Worm (Caenorhabditis elegans) whole organism, L1 larva: ENCODE measurements around the gene nmgp-1.
A peak's percentile ranks its signal among the peaks of the same experiment; 100 is the strongest.

Source experiments
- C04F5.9 ChIP-seq: sonication (generic microtip); optimal IDR thresholded peaks from 2 replicates; lab custom pipeline; 2016; ENCODE audit warnings: missing genetic modification characterization, missing compliant biosample characterization
- aha-1 ChIP-seq: fragments of 150-350 bp; optimal IDR thresholded peaks from 2 replicates; lab custom pipeline; 2014; ENCODE audit warnings: missing biosample characterization, missing genetic modification characterization
- blmp-1 ChIP-seq: fragments of 150-350 bp; optimal IDR thresholded peaks from 2 replicates; lab custom pipeline; 2014; ENCODE audit warnings: missing biosample characterization, missing genetic modification characterization
- ceh-63 ChIP-seq: fragments of 200-800 bp; sonication (Bioruptor generic); optimal IDR thresholded peaks from 2 replicates; lab custom pipeline; 2018; ENCODE audit warnings: mild to moderate bottlenecking, missing genetic modification characterization, missing compliant biosample characterization
- ceh-82 ChIP-seq, 3 experiments: fragments of 150-350 bp in 1 of 3; sonication (generic microtip) in 2 of 3; optimal IDR thresholded peaks; 2 replicates each; lab custom pipeline; 2014 to 2017; ENCODE audit warnings: missing biosample characterization in 3 of 3, missing genetic modification characterization in 3 of 3
- ceh-90 ChIP-seq: sonication (generic microtip); optimal IDR thresholded peaks from 2 replicates; lab custom pipeline; 2016; ENCODE audit warnings: missing genetic modification characterization, missing compliant biosample characterization
- ces-1 ChIP-seq: fragments of 150-350 bp; optimal IDR thresholded peaks from 2 replicates; lab custom pipeline; 2014; ENCODE audit warnings: missing biosample characterization, missing genetic modification reagents, missing genetic modification characterization
- dpl-1 ChIP-seq, 3 experiments: fragments of 150-350 bp in 2 of 3; sonication (generic microtip) in 1 of 3; optimal IDR thresholded peaks; 2 replicates each; lab custom pipeline; 2014 to 2017; ENCODE audit warnings: missing biosample characterization in 3 of 3, missing genetic modification characterization in 3 of 3, missing genetic modification reagents in 3 of 3
- efl-1 ChIP-seq, 4 experiments: fragments of 150-350 bp; optimal IDR thresholded peaks in 3 of 4; peaks in 1 of 4; 1 replicate in 1 of 4; 2 replicates in 3 of 4; lab custom pipeline; 2014; ENCODE audit warnings: missing biosample characterization in 2 of 4, missing genetic modification characterization in 2 of 4, missing genetic modification reagents in 2 of 4
- efl-3 ChIP-seq: fragments of 200-800 bp; sonication (Bioruptor generic); optimal IDR thresholded peaks from 2 replicates; lab custom pipeline; 2018; ENCODE audit warnings: mild to moderate bottlenecking, missing genetic modification characterization, missing compliant biosample characterization
- egl-13 ChIP-seq: sonication (generic microtip); optimal IDR thresholded peaks from 2 replicates; lab custom pipeline; 2016; ENCODE audit warnings: missing genotype, missing genetic modification reagents, missing genetic modification characterization, missing compliant biosample characterization
- elt-2 ChIP-seq: sonication (generic microtip); optimal IDR thresholded peaks from 2 replicates; lab custom pipeline; 2016; ENCODE audit warnings: missing genetic modification characterization, mild to moderate bottlenecking, inconsistent platforms, missing compliant biosample characterization, missing genetic modification reagents
- fkh-4 ChIP-seq: sonication (generic microtip); optimal IDR thresholded peaks from 2 replicates; lab custom pipeline; 2016; ENCODE audit warnings: missing compliant biosample characterization, missing genetic modification characterization, borderline replicate concordance
- fkh-8 ChIP-seq: sonication (generic microtip); optimal IDR thresholded peaks from 2 replicates; lab custom pipeline; 2016; ENCODE audit warnings: mild to moderate bottlenecking, missing genetic modification characterization, missing compliant biosample characterization
- fos-1 ChIP-seq: fragments of 150-350 bp; optimal IDR thresholded peaks from 2 replicates; lab custom pipeline; 2014; ENCODE audit warnings: missing biosample characterization, missing genetic modification characterization
- hlh-4 ChIP-seq: sonication (generic microtip); optimal IDR thresholded peaks from 2 replicates; lab custom pipeline; 2016; ENCODE audit warnings: mild to moderate bottlenecking, missing genetic modification characterization, missing compliant biosample characterization
- irx-1 ChIP-seq: sonication (generic microtip); optimal IDR thresholded peaks from 2 replicates; lab custom pipeline; 2016; ENCODE audit warnings: missing genetic modification characterization, missing compliant biosample characterization
- isw-1 ChIP-seq: fragments of 200-800 bp; sonication (Bioruptor generic); IDR thresholded peaks from 2 replicates; pipeline ENCODE4 v1.3.6; 2022; ENCODE audit warnings: missing genetic modification characterization, missing compliant biosample characterization
- lin-15B ChIP-seq: fragments of 150-350 bp; sonication (generic microtip); optimal IDR thresholded peaks from 3 replicates; lab custom pipeline; 2014; ENCODE audit warnings: missing biosample characterization, missing genetic modification characterization
- lin-35 ChIP-seq, 2 experiments: fragments of 150-350 bp; optimal IDR thresholded peaks; 2 replicates each; lab custom pipeline; 2014; ENCODE audit warnings: missing biosample characterization in 2 of 2, missing genetic modification characterization in 2 of 2, missing genetic modification reagents in 2 of 2
- lin-39 ChIP-seq: fragments of 150-350 bp; optimal IDR thresholded peaks from 2 replicates; lab custom pipeline; 2014; ENCODE audit warnings: missing biosample characterization, missing genetic modification reagents, missing genetic modification characterization
- lir-3 ChIP-seq: sonication (generic microtip); optimal IDR thresholded peaks from 2 replicates; lab custom pipeline; 2016; ENCODE audit warnings: mild to moderate bottlenecking, missing genetic modification characterization, moderate library complexity, missing compliant biosample characterization; ENCODE audit not compliant: poor library complexity
- lsy-2 ChIP-seq, 2 experiments: fragments of 150-350 bp; optimal IDR thresholded peaks; 2 replicates each; lab custom pipeline; 2014; ENCODE audit warnings: missing biosample characterization in 2 of 2, missing genetic modification characterization in 2 of 2
- mdl-1 ChIP-seq, 2 experiments: fragments of 150-350 bp; optimal IDR thresholded peaks; 2 replicates each; lab custom pipeline; 2014 to 2017; ENCODE audit warnings: missing biosample characterization in 2 of 2, missing genetic modification characterization in 2 of 2, inconsistent platforms in 1 of 2
- mef-2 ChIP-seq: fragments of 150-350 bp; optimal IDR thresholded peaks from 2 replicates; lab custom pipeline; 2014; ENCODE audit warnings: missing biosample characterization, missing genetic modification characterization
- nhr-28 ChIP-seq: fragments of 150-350 bp; optimal IDR thresholded peaks from 2 replicates; lab custom pipeline; 2014; ENCODE audit warnings: missing biosample characterization, missing genetic modification characterization
- nhr-47 ChIP-seq: sonication (generic microtip); optimal IDR thresholded peaks from 2 replicates; lab custom pipeline; 2016; ENCODE audit warnings: mild to moderate bottlenecking, missing genetic modification characterization, moderate library complexity, missing compliant biosample characterization
- nhr-71 ChIP-seq: sonication (generic microtip); optimal IDR thresholded peaks from 2 replicates; lab custom pipeline; 2016; ENCODE audit warnings: mild to moderate bottlenecking, missing genetic modification characterization, moderate library complexity, missing compliant biosample characterization
- nhr-84 ChIP-seq: sonication (generic microtip); optimal IDR thresholded peaks from 2 replicates; lab custom pipeline; 2017; ENCODE audit warnings: missing biosample characterization, missing genetic modification characterization
- nhr-90 ChIP-seq: sonication (generic microtip); optimal IDR thresholded peaks from 2 replicates; lab custom pipeline; 2016; ENCODE audit warnings: mild to moderate bottlenecking, missing genetic modification characterization, missing compliant biosample characterization; ENCODE audit not compliant: poor library complexity
- pax-3 ChIP-seq: fragments of 200-800 bp; sonication (Bioruptor generic); optimal IDR thresholded peaks from 2 replicates; lab custom pipeline; 2018; ENCODE audit warnings: mild to moderate bottlenecking, missing genetic modification characterization, moderate library complexity, missing compliant biosample characterization
- snpc-4 ChIP-seq: fragments of 150-350 bp; optimal IDR thresholded peaks from 2 replicates; lab custom pipeline; 2014; ENCODE audit warnings: missing biosample characterization, missing genetic modification characterization
- sox-4 ChIP-seq: sonication (generic microtip); optimal IDR thresholded peaks from 2 replicates; lab custom pipeline; 2016; ENCODE audit warnings: missing genetic modification characterization, missing compliant biosample characterization
- tlp-1 ChIP-seq: fragments of 150-350 bp; optimal IDR thresholded peaks from 2 replicates; lab custom pipeline; 2014; ENCODE audit warnings: missing biosample characterization, missing genetic modification characterization
- unc-130 ChIP-seq: fragments of 150-350 bp; optimal IDR thresholded peaks from 2 replicates; lab custom pipeline; 2017; ENCODE audit warnings: missing biosample characterization, missing genetic modification characterization, inconsistent platforms
- unc-30 ChIP-seq: sonication (generic microtip); optimal IDR thresholded peaks from 2 replicates; lab custom pipeline; 2017; ENCODE audit warnings: missing biosample characterization, missing genetic modification characterization
- vab-15 ChIP-seq: sonication (generic microtip); optimal IDR thresholded peaks from 2 replicates; lab custom pipeline; 2017; ENCODE audit warnings: missing genotype, mild to moderate bottlenecking, missing genetic modification characterization, missing compliant biosample characterization
- zag-1 ChIP-seq: fragments of 150-350 bp; optimal IDR thresholded peaks from 2 replicates; lab custom pipeline; 2014; ENCODE audit warnings: missing biosample characterization, missing genetic modification characterization
- ztf-11 ChIP-seq, 2 experiments: sonication (generic microtip); optimal IDR thresholded peaks; 2 replicates each; lab custom pipeline; 2016 to 2017; ENCODE audit warnings: missing genetic modification characterization in 2 of 2, missing biosample characterization in 1 of 2, missing compliant biosample characterization in 1 of 2
- ztf-4 ChIP-seq: fragments of 150-350 bp; optimal IDR thresholded peaks from 2 replicates; lab custom pipeline; 2014; ENCODE audit warnings: missing biosample characterization, missing genetic modification characterization

Gene nmgp-1

DNA sequence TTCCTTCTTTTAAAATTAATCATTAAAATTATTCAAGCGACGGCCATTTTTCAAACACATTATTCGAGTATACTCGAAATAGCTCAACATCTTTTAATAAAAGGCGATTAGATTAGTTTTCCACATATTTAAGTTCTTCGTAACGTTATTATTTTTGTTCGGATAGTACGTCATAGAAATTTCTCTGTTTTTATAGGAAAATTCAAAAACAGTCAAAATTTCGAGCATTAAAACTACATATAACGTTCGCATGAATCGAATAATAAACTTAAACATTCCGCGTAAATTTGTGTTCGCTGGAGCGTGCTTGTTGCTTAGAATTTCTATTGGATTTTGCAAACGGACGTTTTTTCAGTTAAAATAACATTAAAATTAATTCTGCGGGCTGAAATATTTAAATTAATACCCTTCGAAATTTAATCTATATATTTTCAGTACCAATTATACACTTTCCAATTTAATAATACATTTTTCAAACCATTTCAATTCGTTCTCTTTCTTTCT is 15.4 kb upstream of the nmgp-1 start, which contains the start of gene blos-4:
Gene blos-4 (plus strand): TSS at position 51 of the 504 bp plus-strand sequence.
- TF ChIP-seq zag-1 (tag; lab: Kevin White, UChicago) (no peak), snpc-4 (tag; lab: Kevin White, UChicago) (no peak), dpl-1 (GFP tag; optimal IDR thresholded peaks at IDR 0.05; lab: Kevin White, UChicago) (peak; percentile 19 to 80 (median 67)), efl-1 (optimal IDR thresholded peaks at IDR 0.05; lab: Kevin White, UChicago) (peak in 1 of 2 experiments; percentile 71), efl-1 (GFP tag; optimal IDR thresholded peaks at IDR 0.05 in 1 of 2; lab: Kevin White, UChicago) (peak; percentile 78 to 97), lin-35 (GFP tag; optimal IDR thresholded peaks at IDR 0.05; lab: Kevin White, UChicago) (peak; percentile 37 to 90), blmp-1 (tag; lab: Kevin White, UChicago) (peak; percentile 1), tlp-1 (tag; lab: Kevin White, UChicago) (no peak), ztf-4 (no peak), nhr-28 (no peak), lsy-2 (tag; optimal IDR thresholded peaks at IDR 0.05; lab: Kevin White, UChicago) (peak in 1 of 2 experiments; percentile 30), lin-39 (tag; lab: Kevin White, UChicago) (no peak)

DNA sequence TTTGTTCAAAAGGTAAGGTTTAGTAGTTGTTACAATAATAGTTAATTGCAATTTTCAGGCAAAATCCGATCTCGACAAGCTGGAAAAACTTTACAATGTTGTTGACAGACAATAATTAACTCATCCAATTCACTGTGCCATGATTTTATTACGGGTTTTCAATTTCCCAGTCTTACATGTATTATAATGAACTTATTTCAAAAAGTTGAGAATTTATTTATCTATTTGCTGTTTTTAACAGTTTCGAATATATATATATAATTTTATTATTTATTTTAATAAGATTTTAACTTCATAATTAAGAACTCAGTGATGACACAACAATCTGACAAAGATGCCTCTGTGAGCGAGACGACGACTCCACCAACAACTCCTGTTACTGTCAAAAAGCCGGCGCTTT is 14.6 kb upstream of the nmgp-1 start, which contains the start of gene lelo-1:
Gene lelo-1 (plus strand): TSS at position 301 of the 400 bp plus-strand sequence.
- no peak for TF ChIP-seq mdl-1 (tag; optimal IDR thresholded peaks at IDR 0.05; lab: Kevin White, UChicago)
- no peak for TF ChIP-seq sox-4
- no peak for TF ChIP-seq ceh-90 (tag; lab: Kevin White, UChicago)
- TF ChIP-seq lin-15B = no peak
- no peak for TF ChIP-seq efl-1 (optimal IDR thresholded peaks at IDR 0.05; lab: Kevin White, UChicago)
- peak in 1 of 2 experiments; percentile 30 for TF ChIP-seq efl-1 (GFP tag; optimal IDR thresholded peaks at IDR 0.05 in 1 of 2; lab: Kevin White, UChicago)

DNA sequence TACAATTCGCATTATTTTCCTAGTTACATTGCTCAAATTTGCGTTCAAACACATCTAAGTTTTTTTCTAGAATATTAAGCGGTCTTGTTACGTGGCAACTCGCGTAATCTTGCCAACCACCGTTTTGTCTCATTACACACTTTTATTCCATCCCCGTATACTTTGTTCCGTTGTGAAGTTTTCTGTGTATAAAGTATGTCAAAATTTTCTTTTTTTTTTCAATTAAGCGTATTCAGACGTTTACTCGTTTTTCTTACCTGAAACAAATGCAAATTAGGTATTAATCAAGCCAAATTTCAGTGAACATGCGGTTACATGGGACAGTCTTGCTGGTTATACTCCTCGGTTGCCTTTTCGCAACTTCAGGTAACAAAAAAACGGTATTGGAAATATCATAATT is 13.6 kb upstream of the nmgp-1 start, which contains the start of gene T24H7.2:
Gene T24H7.2 (plus strand): TSS at position 301 of the 400 bp plus-strand sequence.
- no peak for TF ChIP-seq C04F5.9 (tag; lab: Kevin White, UChicago)
- no peak for TF ChIP-seq aha-1 (tag; lab: Kevin White, UChicago)
- TF ChIP-seq sox-4 = no peak
- TF ChIP-seq nhr-47 (tag; lab: Kevin White, UChicago) = no peak
- no peak for TF ChIP-seq isw-1 (GFP tag; lab: Robert Waterston, UW)
- no peak for TF ChIP-seq zag-1 (tag; lab: Kevin White, UChicago)
- TF ChIP-seq ceh-82 (tag; optimal IDR thresholded peaks at IDR 0.05; lab: Kevin White, UChicago) = no peak
- TF ChIP-seq lir-3 (tag; lab: Kevin White, UChicago) = no peak
- TF ChIP-seq mef-2 (tag; lab: Kevin White, UChicago) = no peak
- TF ChIP-seq hlh-4 = no peak

DNA sequence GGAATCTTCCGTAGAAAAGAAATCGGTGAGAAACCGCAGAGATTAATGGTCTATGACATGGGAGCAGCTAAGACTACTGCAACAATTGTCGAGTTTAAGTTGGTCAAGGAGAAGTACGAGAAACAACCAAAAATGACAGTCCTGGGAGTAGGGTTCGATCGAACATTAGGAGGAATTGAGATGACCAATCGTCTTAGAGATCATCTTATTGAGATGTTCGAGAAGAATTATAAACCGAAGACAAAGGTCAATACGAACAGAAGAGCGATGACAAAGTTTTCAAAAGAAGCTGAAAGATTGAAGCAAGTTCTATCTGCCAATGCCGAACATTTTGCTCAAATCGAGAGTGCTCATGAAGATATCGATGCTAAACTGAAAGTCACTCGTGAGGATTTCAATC is 12.6 kb upstream of the nmgp-1 start:
- TF ChIP-seq efl-1 (optimal IDR thresholded peaks at IDR 0.05; lab: Kevin White, UChicago) (no peak), efl-1 (GFP tag; optimal IDR thresholded peaks at IDR 0.05 in 1 of 2; lab: Kevin White, UChicago) (peak in 1 of 2 experiments; percentile 56), snpc-4 (tag; lab: Kevin White, UChicago) (no peak)

DNA sequence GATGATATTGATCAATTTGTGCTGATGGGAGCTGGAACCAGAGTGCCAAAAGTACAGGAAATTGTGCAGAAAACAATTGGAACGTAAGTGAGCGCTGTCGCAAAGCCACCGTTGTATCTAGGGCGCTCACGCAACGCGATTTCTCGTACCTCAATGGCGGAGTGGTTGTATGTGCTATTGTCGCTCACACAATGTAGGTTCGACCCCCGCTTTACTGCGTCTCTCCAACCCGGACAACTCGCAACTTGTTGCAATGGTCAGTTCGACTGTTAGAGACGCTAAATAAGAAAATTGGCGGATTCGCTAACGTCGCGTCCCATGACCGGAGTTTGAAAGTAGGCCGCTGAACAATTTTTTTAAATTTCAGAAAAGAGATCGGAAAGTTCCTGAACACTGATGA is 12.2 kb upstream of the nmgp-1 start:
- TF ChIP-seq snpc-4 (tag; lab: Kevin White, UChicago) = no peak
- no peak for TF ChIP-seq vab-15 (tag; lab: Kevin White, UChicago)
- TF ChIP-seq nhr-84 (tag; lab: Kevin White, UChicago) = no peak
- no peak for TF ChIP-seq ces-1 (GFP tag; lab: Kevin White, UChicago)
- TF ChIP-seq nhr-90 = peak; percentile 64
- TF ChIP-seq efl-3 = no peak
- TF ChIP-seq ceh-63 (GFP tag; lab: Kevin White, UChicago) = no peak
- TF ChIP-seq fkh-8 (tag; lab: Kevin White, UChicago) = no peak
- TF ChIP-seq egl-13 (tag; lab: Kevin White, UChicago) = no peak
- no peak for TF ChIP-seq blmp-1 (tag; lab: Kevin White, UChicago)
- no peak for TF ChIP-seq ztf-4
- no peak for TF ChIP-seq ztf-11 (tag; optimal IDR thresholded peaks at IDR 0.05; lab: Kevin White, UChicago)
- TF ChIP-seq tlp-1 (tag; lab: Kevin White, UChicago) = no peak
- no peak for TF ChIP-seq unc-30 (tag; lab: Kevin White, UChicago)
- TF ChIP-seq nhr-47 (tag; lab: Kevin White, UChicago) = peak; percentile 60
- TF ChIP-seq irx-1 = peak; percentile 31
- TF ChIP-seq ceh-82 (tag; optimal IDR thresholded peaks at IDR 0.05; lab: Kevin White, UChicago) = peak; percentile 4 to 36 (median 20)
- no peak for TF ChIP-seq zag-1 (tag; lab: Kevin White, UChicago)
- TF ChIP-seq nhr-71 (tag; lab: Kevin White, UChicago) = peak; percentile 58
- peak; percentile 35 for TF ChIP-seq unc-130 (tag; lab: Kevin White, UChicago)
- peak; percentile 29 for TF ChIP-seq elt-2
- TF ChIP-seq mdl-1 (tag; optimal IDR thresholded peaks at IDR 0.05; lab: Kevin White, UChicago) = peak in 1 of 2 experiments; percentile 49
- TF ChIP-seq pax-3 (tag; lab: Kevin White, UChicago) = no peak
- TF ChIP-seq fkh-4 (tag; lab: Kevin White, UChicago) = no peak
- peak; percentile 10 for TF ChIP-seq fos-1
- peak; percentile 8 to 60 for TF ChIP-seq lsy-2 (tag; optimal IDR thresholded peaks at IDR 0.05; lab: Kevin White, UChicago)
- TF ChIP-seq efl-1 (optimal IDR thresholded peaks at IDR 0.05; lab: Kevin White, UChicago) = peak; percentile 64 to 74
- TF ChIP-seq efl-1 (GFP tag; optimal IDR thresholded peaks at IDR 0.05 in 1 of 2; lab: Kevin White, UChicago) = peak; percentile 62 to 98
